2 worm cellular contexts compared by ENCODE assay signal in the genomic region with DNA sequence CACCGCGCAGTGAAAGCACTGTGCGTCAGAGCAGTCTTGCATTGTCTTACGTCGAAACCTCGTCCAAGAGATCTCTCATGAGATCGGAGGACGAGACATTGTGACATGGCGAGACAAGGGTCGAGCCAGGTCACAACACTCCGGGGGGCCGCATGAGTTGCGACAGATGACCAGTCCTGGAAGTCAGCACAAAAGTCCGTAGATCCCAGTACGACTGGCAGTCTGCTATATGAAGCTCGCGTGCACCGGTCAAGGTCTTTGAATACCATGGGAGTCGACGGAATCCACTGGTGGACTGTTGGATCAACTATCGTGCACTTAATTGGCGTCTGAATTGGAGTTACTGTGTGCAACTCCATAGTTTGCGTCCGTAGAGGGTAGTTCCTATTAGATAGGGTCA.
TF ChIP-seq lines count a peak whose summit lies in the region.

No protein-coding gene starts in this region.

TF ChIP-seq in whole organism, L4 larva, 104 proteins besides CTCF, POLR2A, EP300 and RAD21 (continued from another document):
- TF ChIP-seq ceh-32 (tag; optimal IDR thresholded peaks at IDR 0.05; lab: Kevin White, UChicago; ENCODE audit: poor library complexity) = no peak
- no peak for TF ChIP-seq fos-1 (tag; optimal IDR thresholded peaks at IDR 0.05; lab: Kevin White, UChicago)
- TF ChIP-seq nhr-76 (tag; optimal IDR thresholded peaks at IDR 0.05; lab: Kevin White, UChicago) = no peak
- TF ChIP-seq hmg-1.1 (GFP tag; IDR thresholded peaks at IDR 0.05; lab: Robert Waterston, UW) = no peak
- no peak for TF ChIP-seq F26F4.8 (GFP tag; conservative IDR thresholded peaks at IDR 0.05; lab: Robert Waterston, UW)
- no peak for TF ChIP-seq lin-15B (tag; optimal IDR thresholded peaks at IDR 0.05; lab: Kevin White, UChicago)
- peak; percentile 55; the same call in 1 of the 2 replicates for TF ChIP-seq set-16 (GFP tag; IDR thresholded peaks at IDR 0.05; lab: Robert Waterston, UW)
- TF ChIP-seq php-3 (GFP tag; IDR thresholded peaks at IDR 0.05; lab: Robert Waterston, UW) = no peak
- no peak for TF ChIP-seq vab-7 (GFP tag; IDR thresholded peaks at IDR 0.05; lab: Robert Waterston, UW)
- TF ChIP-seq Y48G9A.11 (GFP tag; IDR thresholded peaks at IDR 0.05; lab: Robert Waterston, UW) = no peak
- 0 out of 2 replicates have a peak, but pooled peaks have one; percentile 34 for TF ChIP-seq lim-7 (GFP tag; IDR thresholded peaks at IDR 0.05; lab: Robert Waterston, UW)
- TF ChIP-seq jun-1 (tag; optimal IDR thresholded peaks at IDR 0.05; lab: Kevin White, UChicago) = no peak
- TF ChIP-seq ces-1 (GFP tag; optimal IDR thresholded peaks at IDR 0.05; lab: Kevin White, UChicago) = no peak

TF ChIP-seq in whole organism, young adult, 124 proteins besides CTCF, POLR2A, EP300 and RAD21 (continued from another document):
- TF ChIP-seq madf-6 (GFP tag; IDR thresholded peaks at IDR 0.05; lab: Robert Waterston, UW) (0 out of 2 replicates have a peak, but pooled peaks have one; percentile 12), F52B5.7 (tag; optimal IDR thresholded peaks at IDR 0.05; lab: Kevin White, UChicago) (no peak), nfya-2 (GFP tag; IDR thresholded peaks at IDR 0.05; lab: Robert Waterston, UW) (no peak), unc-62 (GFP tag; optimal IDR thresholded peaks at IDR 0.05; lab: Kevin White, UChicago) (no peak), nfya-1 (tag; optimal IDR thresholded peaks at IDR 0.05; lab: Kevin White, UChicago; ENCODE audit: borderline replicate concordance, insufficient read depth) (no peak), pha-4 (tag; optimal IDR thresholded peaks at IDR 0.05; lab: Kevin White, UChicago) (no peak), F37B4.10 (GFP tag; IDR thresholded peaks at IDR 0.05; lab: Robert Waterston, UW) (no peak), lin-26 (GFP tag; IDR thresholded peaks at IDR 0.05; lab: Robert Waterston, UW) (no peak), zfh-2 (GFP tag; conservative IDR thresholded peaks at IDR 0.05; lab: Robert Waterston, UW) (0 out of 2 replicates have a peak, but pooled peaks have one; percentile 24), F33H1.4 (GFP tag; IDR thresholded peaks at IDR 0.05; lab: Robert Waterston, UW) (0 out of 2 replicates have a peak, but pooled peaks have one; percentile 5)
TF ChIP-seq in whole organism, young adult: peak in this region for 11.
